Worm (Caenorhabditis elegans) whole organism, late embryonic: ENCODE results near the gene srh-268.

ENCODE experiments used
- dve-1 ChIP-seq: sonication (generic microtip); optimal IDR thresholded peaks from 2 replicates; lab custom pipeline; 2017; ENCODE audit warnings: antibody characterized with exemption, mild to moderate bottlenecking, missing genetic modification characterization, missing compliant biosample characterization
- sox-4 ChIP-seq: sonication (generic microtip); optimal IDR thresholded peaks from 2 replicates; lab custom pipeline; 2017; ENCODE audit warnings: mild to moderate bottlenecking, missing genetic modification characterization, inconsistent platforms, missing compliant biosample characterization
- tbx-7 ChIP-seq: sonication (generic microtip); optimal IDR thresholded peaks from 2 replicates; lab custom pipeline; 2016; ENCODE audit warnings: missing genotype, missing genetic modification characterization, missing compliant biosample characterization

ce11 chrV:7514939-7515338 is 24.2 kb upstream of the srh-268 start, which contains the start of gene srb-18:
- TF ChIP-seq dve-1 (no peak), tbx-7 (no peak), sox-4 (no peak)
